Worm (Caenorhabditis elegans): Measurements from ENCODE around the gene T25B2.1.

Gene T25B2.1

DNA sequence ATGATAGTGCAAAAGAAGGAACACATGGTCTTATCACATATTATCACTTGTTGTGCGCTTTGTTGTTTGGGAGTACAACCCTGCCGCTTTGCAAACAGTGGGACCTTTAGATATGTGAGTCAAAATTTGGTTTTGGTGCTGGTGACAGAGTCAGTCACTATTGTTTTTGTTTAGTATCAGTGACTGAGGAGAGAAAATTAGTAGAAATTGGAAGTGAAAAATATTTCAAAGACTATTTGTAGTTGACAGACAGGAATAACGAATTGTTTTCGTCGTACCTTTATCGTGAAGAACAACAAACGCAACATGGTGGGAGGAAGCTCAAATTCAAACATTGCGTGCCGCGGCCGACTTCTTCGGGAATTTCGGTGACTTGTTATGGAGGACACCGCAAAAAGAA is 42.8 kb downstream of the T25B2.1 start, which contains the start of gene lrch-1:
lrch-1 (minus strand) TSS at position 101 of the 400 bp plus-strand sequence.
- TF ChIP-seq let-607 (tag; optimal IDR thresholded peaks at IDR 0.05), result no peak

DNA sequence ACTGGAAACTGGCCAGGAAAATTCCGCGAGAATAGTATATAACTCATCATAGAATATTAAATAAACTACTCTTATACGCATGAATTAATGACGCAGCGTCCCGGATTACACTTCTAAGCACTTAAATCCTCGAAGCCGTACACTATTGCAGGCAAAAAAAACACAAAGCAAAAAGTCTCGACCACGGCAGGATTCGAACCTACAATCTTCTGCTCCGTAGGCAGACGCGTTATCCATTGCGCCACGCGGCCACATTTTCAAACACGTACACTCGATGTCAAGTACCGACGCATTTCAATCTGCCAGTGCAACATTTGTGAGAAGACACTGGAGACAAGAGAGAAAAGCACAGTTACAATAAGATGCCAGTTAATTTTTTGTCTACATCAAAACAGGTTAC is 46.1 kb downstream of the T25B2.1 start:
- peak; percentile 63 for TF ChIP-seq lin-40 (tag; optimal IDR thresholded peaks at IDR 0.05)
- peak; percentile 35; the same call in 1 of the 2 replicates for TF ChIP-seq D2030.7 (GFP tag; IDR thresholded peaks at IDR 0.05)
- peak; percentile 62 for TF ChIP-seq snpc-4 (GFP tag; optimal IDR thresholded peaks at IDR 0.05)
- TF ChIP-seq snpc-4 (tag; optimal IDR thresholded peaks at IDR 0.05), result no peak
- peak; percentile 61; the same call in 1 of the 2 replicates for TF ChIP-seq Y53G8AR.9 (GFP tag; conservative IDR thresholded peaks at IDR 0.05)
- TF ChIP-seq ztf-26 (tag; optimal IDR thresholded peaks at IDR 0.05), result peak; percentile 55
- peak; percentile 13 for TF ChIP-seq K12H6.12 (tag; optimal IDR thresholded peaks at IDR 0.05)
- peak; percentile 17 for TF ChIP-seq athp-1 (tag; optimal IDR thresholded peaks at IDR 0.05)
- TF ChIP-seq F23B12.7 (tag; optimal IDR thresholded peaks at IDR 0.05; ENCODE audit: insufficient read depth), result no peak
- no peak for TF ChIP-seq lsl-1 (GFP tag; optimal IDR thresholded peaks at IDR 0.05)
- peak; percentile 66 for TF ChIP-seq attf-5 (GFP tag; optimal IDR thresholded peaks at IDR 0.05)
- TF ChIP-seq hrde-1 (tag; optimal IDR thresholded peaks at IDR 0.05; ENCODE audit: borderline replicate concordance), result peak; percentile 5
- peak; percentile 51 for TF ChIP-seq mes-4 (tag; optimal IDR thresholded peaks at IDR 0.05)
- TF ChIP-seq unc-62 (GFP tag; optimal IDR thresholded peaks at IDR 0.05), result no peak
- TF ChIP-seq let-607 (tag; optimal IDR thresholded peaks at IDR 0.05), result peak in 1 of 2 experiments; percentile 33
- peak; percentile 78 for TF ChIP-seq die-1 (tag; optimal IDR thresholded peaks at IDR 0.05)
- TF ChIP-seq ceh-79 (tag; optimal IDR thresholded peaks at IDR 0.05), result peak; percentile 20
- TF ChIP-seq T07F8.4 (tag; optimal IDR thresholded peaks at IDR 0.05), result peak; percentile 26
- peak; percentile 85 for TF ChIP-seq nhr-90 (tag; optimal IDR thresholded peaks at IDR 0.05)
- peak; percentile 65 to 71 for TF ChIP-seq rec-8 (tag; optimal IDR thresholded peaks at IDR 0.05)
- TF ChIP-seq somi-1 (GFP tag; optimal IDR thresholded peaks at IDR 0.05), result peak; percentile 37
- peak; percentile 37 for TF ChIP-seq lin-54 (GFP tag; optimal IDR thresholded peaks at IDR 0.05)
- no peak for TF ChIP-seq aptf-2 (GFP tag; conservative IDR thresholded peaks at IDR 0.05)
- TF ChIP-seq ztf-28 (GFP tag; IDR thresholded peaks at IDR 0.05), result peak; percentile 85; the same call in 1 of the 2 replicates
- TF ChIP-seq tlf-1 (GFP tag; optimal IDR thresholded peaks at IDR 0.05), result peak; percentile 32
- peak; percentile 58 for TF ChIP-seq F52B5.7 (tag; optimal IDR thresholded peaks at IDR 0.05)
- TF ChIP-seq him-1 (tag; optimal IDR thresholded peaks at IDR 0.05), result peak; percentile 88
- TF ChIP-seq hmg-20 (GFP tag; IDR thresholded peaks at IDR 0.05), result peak; percentile 32; the same call in 1 of the 2 replicates
- peak; percentile 16 for TF ChIP-seq ets-4 (GFP tag; optimal IDR thresholded peaks at IDR 0.05)
- peak; percentile 43 for TF ChIP-seq ztf-18 (tag; optimal IDR thresholded peaks at IDR 0.05)
- no peak for TF ChIP-seq zfh-2 (GFP tag; conservative IDR thresholded peaks at IDR 0.05)
- TF ChIP-seq rcor-1 (GFP tag; IDR thresholded peaks at IDR 0.05), result no peak
- TF ChIP-seq gei-17 (GFP tag; optimal IDR thresholded peaks at IDR 0.05), result peak; percentile 1
- TF ChIP-seq nhr-179 (tag; optimal IDR thresholded peaks at IDR 0.05), result peak; percentile 15
- TF ChIP-seq attf-3 (GFP tag; conservative IDR thresholded peaks at IDR 0.05), result no peak
- peak; percentile 43 for TF ChIP-seq mxl-1 (tag; optimal IDR thresholded peaks at IDR 0.05)
- no peak for TF ChIP-seq akir-1 (GFP tag; optimal IDR thresholded peaks at IDR 0.05)
- no peak for TF ChIP-seq attf-6 (GFP tag; IDR thresholded peaks at IDR 0.05)
- TF ChIP-seq K11D2.4 (GFP tag; IDR thresholded peaks at IDR 0.05), result 0 out of 2 replicates have a peak, but pooled peaks have one; percentile 18
- TF ChIP-seq sea-2 (GFP tag; IDR thresholded peaks at IDR 0.05), result no peak
- TF ChIP-seq lsy-27 (tag; optimal IDR thresholded peaks at IDR 0.05; ENCODE audit: borderline replicate concordance, insufficient read depth), result peak; percentile 57
- 0 out of 2 replicates have a peak, but pooled peaks have one; percentile 23 for TF ChIP-seq madf-3 (GFP tag; IDR thresholded peaks at IDR 0.05)
- peak; percentile 57 for TF ChIP-seq madf-10 (tag; optimal IDR thresholded peaks at IDR 0.05)
- TF ChIP-seq Y67H2A.10 (GFP tag; conservative IDR thresholded peaks at IDR 0.05), result no peak
- TF ChIP-seq B0261.1 (tag; optimal IDR thresholded peaks at IDR 0.05), result peak; percentile 85
- TF ChIP-seq madf-6 (GFP tag; IDR thresholded peaks at IDR 0.05), result no peak
